Worm (Caenorhabditis elegans) whole organism, L1 larva: ENCODE measurements around the gene F32D8.13.

Experiments
- C04F5.9 ChIP-seq: sonication (generic microtip); optimal IDR thresholded peaks from 2 replicates; lab custom pipeline; 2016; ENCODE audit warnings: missing genetic modification characterization, missing compliant biosample characterization
- C16A3.4 ChIP-seq: fragments of 150-350 bp; optimal IDR thresholded peaks from 2 replicates; lab custom pipeline; 2014; ENCODE audit warnings: missing biosample characterization, missing genetic modification characterization
- C34B4.2 ChIP-seq: sonication (generic microtip); optimal IDR thresholded peaks from 2 replicates; lab custom pipeline; 2017; ENCODE audit warnings: mild to moderate bottlenecking, missing genetic modification characterization, missing compliant biosample characterization
- aha-1 ChIP-seq: fragments of 150-350 bp; optimal IDR thresholded peaks from 2 replicates; lab custom pipeline; 2014; ENCODE audit warnings: missing biosample characterization, missing genetic modification characterization
- blmp-1 ChIP-seq: fragments of 150-350 bp; optimal IDR thresholded peaks from 2 replicates; lab custom pipeline; 2014; ENCODE audit warnings: missing biosample characterization, missing genetic modification characterization
- ceh-63 ChIP-seq: fragments of 200-800 bp; sonication (Bioruptor generic); optimal IDR thresholded peaks from 2 replicates; lab custom pipeline; 2018; ENCODE audit warnings: mild to moderate bottlenecking, missing genetic modification characterization, missing compliant biosample characterization
- ceh-8 ChIP-seq: fragments of 200-800 bp; sonication (Bioruptor generic); optimal IDR thresholded peaks from 2 replicates; lab custom pipeline; 2018; ENCODE audit warnings: mild to moderate bottlenecking, missing genetic modification characterization, moderate library complexity, missing compliant biosample characterization
- ceh-90 ChIP-seq: sonication (generic microtip); optimal IDR thresholded peaks from 2 replicates; lab custom pipeline; 2016; ENCODE audit warnings: missing genetic modification characterization, missing compliant biosample characterization
- dpl-1 ChIP-seq, 3 experiments: fragments of 150-350 bp in 2 of 3; sonication (generic microtip) in 1 of 3; optimal IDR thresholded peaks; 2 replicates each; lab custom pipeline; 2014 to 2017; ENCODE audit warnings: missing biosample characterization in 3 of 3, missing genetic modification characterization in 3 of 3, missing genetic modification reagents in 3 of 3
- efl-1 ChIP-seq, 4 experiments: fragments of 150-350 bp; optimal IDR thresholded peaks in 3 of 4; peaks in 1 of 4; 1 replicate in 1 of 4; 2 replicates in 3 of 4; lab custom pipeline; 2014; ENCODE audit warnings: missing biosample characterization in 2 of 4, missing genetic modification characterization in 2 of 4, missing genetic modification reagents in 2 of 4
- elt-2 ChIP-seq: sonication (generic microtip); optimal IDR thresholded peaks from 2 replicates; lab custom pipeline; 2016; ENCODE audit warnings: missing genetic modification characterization, mild to moderate bottlenecking, inconsistent platforms, missing compliant biosample characterization, missing genetic modification reagents
- fkh-10 ChIP-seq: sonication (generic microtip); optimal IDR thresholded peaks from 2 replicates; lab custom pipeline; 2017; ENCODE audit warnings: missing biosample characterization, missing genetic modification reagents, missing genetic modification characterization
- fkh-4 ChIP-seq: sonication (generic microtip); optimal IDR thresholded peaks from 2 replicates; lab custom pipeline; 2016; ENCODE audit warnings: missing compliant biosample characterization, missing genetic modification characterization, borderline replicate concordance
- fkh-8 ChIP-seq: sonication (generic microtip); optimal IDR thresholded peaks from 2 replicates; lab custom pipeline; 2016; ENCODE audit warnings: mild to moderate bottlenecking, missing genetic modification characterization, missing compliant biosample characterization
- grh-1 ChIP-seq: fragments of 200-800 bp; sonication (Bioruptor generic); IDR thresholded peaks from 2 replicates; pipeline ENCODE4 v1.3.6; 2022; ENCODE audit warnings: missing genetic modification reagents, missing genetic modification characterization, missing compliant biosample characterization
- irx-1 ChIP-seq: sonication (generic microtip); optimal IDR thresholded peaks from 2 replicates; lab custom pipeline; 2016; ENCODE audit warnings: missing genetic modification characterization, missing compliant biosample characterization
- jun-1 ChIP-seq: fragments of 150-350 bp; optimal IDR thresholded peaks from 2 replicates; lab custom pipeline; 2014; ENCODE audit warnings: missing biosample characterization, missing genetic modification reagents, missing genetic modification characterization
- lin-14 ChIP-seq: fragments of 200-800 bp; sonication (Bioruptor generic); optimal IDR thresholded peaks from 2 replicates; lab custom pipeline; 2018; ENCODE audit warnings: mild to moderate bottlenecking, missing genetic modification characterization, moderate library complexity, missing compliant biosample characterization
- lin-39 ChIP-seq: fragments of 150-350 bp; optimal IDR thresholded peaks from 2 replicates; lab custom pipeline; 2014; ENCODE audit warnings: missing biosample characterization, missing genetic modification reagents, missing genetic modification characterization
- lsy-2 ChIP-seq, 2 experiments: fragments of 150-350 bp; optimal IDR thresholded peaks; 2 replicates each; lab custom pipeline; 2014; ENCODE audit warnings: missing biosample characterization in 2 of 2, missing genetic modification characterization in 2 of 2
- mdl-1 ChIP-seq, 2 experiments: fragments of 150-350 bp; optimal IDR thresholded peaks; 2 replicates each; lab custom pipeline; 2014 to 2017; ENCODE audit warnings: missing biosample characterization in 2 of 2, missing genetic modification characterization in 2 of 2, inconsistent platforms in 1 of 2
- mef-2 ChIP-seq: fragments of 150-350 bp; optimal IDR thresholded peaks from 2 replicates; lab custom pipeline; 2014; ENCODE audit warnings: missing biosample characterization, missing genetic modification characterization
- mep-1 ChIP-seq: fragments of 150-350 bp; optimal IDR thresholded peaks from 2 replicates; lab custom pipeline; 2014; ENCODE audit warnings: missing biosample characterization, missing genetic modification characterization
- nhr-19 ChIP-seq: fragments of 200-800 bp; sonication (Bioruptor generic); conservative IDR thresholded peaks from 2 replicates; pipeline ENCODE4 v1.3.6; 2022; ENCODE audit warnings: missing genetic modification characterization, missing compliant biosample characterization
- nhr-20 ChIP-seq: sonication (generic microtip); optimal IDR thresholded peaks from 2 replicates; lab custom pipeline; 2016; ENCODE audit warnings: mild to moderate bottlenecking, missing genetic modification characterization, missing compliant biosample characterization
- nhr-237 ChIP-seq: fragments of 150-350 bp; optimal IDR thresholded peaks from 2 replicates; lab custom pipeline; 2014; ENCODE audit warnings: missing biosample characterization, missing genetic modification characterization
- nhr-47 ChIP-seq: sonication (generic microtip); optimal IDR thresholded peaks from 2 replicates; lab custom pipeline; 2016; ENCODE audit warnings: mild to moderate bottlenecking, missing genetic modification characterization, moderate library complexity, missing compliant biosample characterization
- nhr-71 ChIP-seq: sonication (generic microtip); optimal IDR thresholded peaks from 2 replicates; lab custom pipeline; 2016; ENCODE audit warnings: mild to moderate bottlenecking, missing genetic modification characterization, moderate library complexity, missing compliant biosample characterization
- nhr-84 ChIP-seq: sonication (generic microtip); optimal IDR thresholded peaks from 2 replicates; lab custom pipeline; 2017; ENCODE audit warnings: missing biosample characterization, missing genetic modification characterization
- nhr-85 ChIP-seq: sonication (generic microtip); peaks from one replicate; lab custom pipeline; 2016; ENCODE audit warnings: missing genetic modification characterization, inconsistent platforms, missing compliant biosample characterization
- pax-3 ChIP-seq: fragments of 200-800 bp; sonication (Bioruptor generic); optimal IDR thresholded peaks from 2 replicates; lab custom pipeline; 2018; ENCODE audit warnings: mild to moderate bottlenecking, missing genetic modification characterization, moderate library complexity, missing compliant biosample characterization
- pqm-1 ChIP-seq: sonication (generic microtip); optimal IDR thresholded peaks from 3 replicates; lab custom pipeline; 2017; ENCODE audit warnings: missing biosample characterization, missing genetic modification characterization
- rnt-1 ChIP-seq: sonication (generic microtip); optimal IDR thresholded peaks from 2 replicates; lab custom pipeline; 2016; ENCODE audit warnings: mild to moderate bottlenecking, missing genetic modification characterization, moderate library complexity, missing compliant biosample characterization
- skn-1 ChIP-seq: fragments of 150-350 bp; optimal IDR thresholded peaks from 2 replicates; lab custom pipeline; 2014; ENCODE audit warnings: missing biosample characterization, missing genetic modification characterization
- snu-23 ChIP-seq: sonication (generic microtip); optimal IDR thresholded peaks from 2 replicates; lab custom pipeline; 2016; ENCODE audit warnings: missing genetic modification characterization, missing compliant biosample characterization
- sptf-1 ChIP-seq: fragments of 150-350 bp; optimal IDR thresholded peaks from 2 replicates; lab custom pipeline; 2014; ENCODE audit warnings: missing biosample characterization, missing genetic modification characterization
- sup-37 ChIP-seq: fragments of 200-800 bp; sonication (Bioruptor generic); optimal IDR thresholded peaks from 2 replicates; lab custom pipeline; 2018; ENCODE audit warnings: mild to moderate bottlenecking, missing genetic modification characterization, missing compliant biosample characterization
- swsn-7 ChIP-seq: sonication (generic microtip); optimal IDR thresholded peaks from 2 replicates; lab custom pipeline; 2016; ENCODE audit warnings: missing genetic modification characterization, missing compliant biosample characterization
- tlp-1 ChIP-seq: fragments of 150-350 bp; optimal IDR thresholded peaks from 2 replicates; lab custom pipeline; 2014; ENCODE audit warnings: missing biosample characterization, missing genetic modification characterization
- unc-130 ChIP-seq: fragments of 150-350 bp; optimal IDR thresholded peaks from 2 replicates; lab custom pipeline; 2017; ENCODE audit warnings: missing biosample characterization, missing genetic modification characterization, inconsistent platforms
- unc-30 ChIP-seq: sonication (generic microtip); optimal IDR thresholded peaks from 2 replicates; lab custom pipeline; 2017; ENCODE audit warnings: missing biosample characterization, missing genetic modification characterization
- unc-62 ChIP-seq: fragments of 150-350 bp; optimal IDR thresholded peaks from 2 replicates; lab custom pipeline; 2014; ENCODE audit warnings: missing biosample characterization, missing genetic modification reagents, missing genetic modification characterization
- unc-86 ChIP-seq: sonication (generic microtip); optimal IDR thresholded peaks from 2 replicates; lab custom pipeline; 2016; ENCODE audit warnings: missing genetic modification characterization, missing compliant biosample characterization
- unc-98 ChIP-seq: fragments of 200-800 bp; sonication (Bioruptor generic); IDR thresholded peaks from 2 replicates; pipeline ENCODE4 v1.3.6; 2022; ENCODE audit warnings: missing genetic modification characterization, missing compliant biosample characterization
- xbp-1 ChIP-seq: sonication (generic microtip); optimal IDR thresholded peaks from 2 replicates; lab custom pipeline; 2016; ENCODE audit warnings: missing genetic modification characterization, missing compliant biosample characterization
- zag-1 ChIP-seq: fragments of 150-350 bp; optimal IDR thresholded peaks from 2 replicates; lab custom pipeline; 2014; ENCODE audit warnings: missing biosample characterization, missing genetic modification characterization
- zip-4 ChIP-seq: fragments of 200-800 bp; sonication (Bioruptor generic); optimal IDR thresholded peaks from 2 replicates; lab custom pipeline; 2018; ENCODE audit warnings: mild to moderate bottlenecking, missing genetic modification characterization, moderate library complexity, missing compliant biosample characterization
- ztf-4 ChIP-seq: fragments of 150-350 bp; optimal IDR thresholded peaks from 2 replicates; lab custom pipeline; 2014; ENCODE audit warnings: missing biosample characterization, missing genetic modification characterization

F32D8.13 gene

DNA sequence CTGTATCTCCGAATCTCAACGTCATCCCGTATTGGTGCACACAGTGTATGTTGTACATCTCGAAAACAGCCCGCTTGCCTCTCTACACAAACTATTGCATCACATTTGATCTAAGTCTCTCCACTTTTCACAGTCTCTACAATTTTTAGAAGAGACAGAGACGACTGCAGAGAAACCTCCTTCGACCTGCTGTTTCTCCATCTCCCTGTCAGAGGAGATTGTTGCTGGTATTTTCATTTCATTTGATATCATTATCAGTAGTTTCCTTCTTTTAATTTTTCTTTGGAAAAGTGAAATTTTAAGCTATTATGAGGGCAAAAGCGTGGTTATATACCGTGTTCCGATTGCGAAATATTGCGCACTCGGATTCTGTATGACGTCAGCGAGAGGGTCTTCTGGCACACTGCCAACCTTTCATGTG lies 44.2 kb upstream of the F32D8.13 start (continued):
- peak; percentile 16 for TF ChIP-seq pqm-1
- TF ChIP-seq skn-1: peak; percentile 66
- TF ChIP-seq swsn-7 (tag; lab: Kevin White, UChicago): peak; percentile 41
- peak; percentile 16 for TF ChIP-seq ztf-4 (tag; lab: Kevin White, UChicago)
- TF ChIP-seq nhr-84 (tag; lab: Kevin White, UChicago): no peak
- TF ChIP-seq jun-1: peak; percentile 62
- TF ChIP-seq snu-23 (GFP tag; lab: Kevin White, UChicago): peak; percentile 78
- TF ChIP-seq nhr-19 (GFP tag; lab: Robert Waterston, UW): peak; percentile 66
- no peak for TF ChIP-seq unc-86
- peak; percentile 7 for TF ChIP-seq fkh-8 (tag; lab: Kevin White, UChicago)
- TF ChIP-seq nhr-47 (tag; lab: Kevin White, UChicago): peak; percentile 57
- no peak for TF ChIP-seq nhr-237 (tag; lab: Kevin White, UChicago)
- peak; percentile 14 for TF ChIP-seq ceh-90 (tag; lab: Kevin White, UChicago)
- peak; percentile 87 for TF ChIP-seq nhr-85 (tag; lab: Kevin White, UChicago)
- TF ChIP-seq aha-1 (tag; lab: Kevin White, UChicago): no peak

DNA sequence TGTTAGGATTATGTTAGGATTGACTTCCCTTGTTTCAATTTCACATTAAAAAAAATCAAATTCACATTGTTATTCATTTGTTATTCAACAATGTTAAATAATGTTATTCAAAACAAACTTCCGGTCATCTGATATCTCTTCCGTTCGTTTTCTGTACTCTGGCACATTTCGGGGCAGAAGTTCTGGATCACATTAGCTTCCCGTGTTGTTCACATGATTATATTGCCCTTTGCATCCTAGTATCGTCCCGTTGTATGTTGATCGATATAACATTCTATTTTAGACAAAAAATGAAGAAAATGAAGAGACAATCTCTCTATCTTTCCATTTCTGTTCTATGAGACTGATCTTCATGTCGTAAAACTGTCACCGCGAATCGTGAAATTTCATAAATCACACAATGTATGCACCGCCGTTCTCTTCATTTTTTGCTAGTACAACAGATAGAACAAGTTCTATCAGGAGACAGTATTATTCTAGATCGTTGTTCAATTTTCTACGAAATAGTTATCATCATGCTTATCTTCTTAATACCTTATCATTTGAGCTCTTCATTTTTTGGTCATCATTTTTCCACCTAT lies 43.7 kb upstream of the F32D8.13 start:
- TF ChIP-seq elt-2 (tag; lab: Kevin White, UChicago) (no peak), tlp-1 (tag; lab: Kevin White, UChicago) (no peak), sptf-1 (tag; lab: Kevin White, UChicago) (no peak), sup-37 (no peak), grh-1 (GFP tag; lab: Robert Waterston, UW) (peak; percentile 46; the same call in 1 of the 2 replicates), nhr-85 (tag; lab: Kevin White, UChicago) (peak; percentile 92), unc-130 (tag; lab: Kevin White, UChicago) (no peak), irx-1 (tag; lab: Kevin White, UChicago) (no peak), lin-39 (tag; lab: Kevin White, UChicago) (no peak), C34B4.2 (tag; lab: Kevin White, UChicago) (no peak), mdl-1 (tag; optimal IDR thresholded peaks at IDR 0.05; lab: Kevin White, UChicago) (peak in 1 of 2 experiments; percentile 19), mep-1 (tag; lab: Kevin White, UChicago) (no peak), efl-1 (optimal IDR thresholded peaks at IDR 0.05; lab: Kevin White, UChicago) (no peak), efl-1 (GFP tag; optimal IDR thresholded peaks at IDR 0.05 in 1 of 2; lab: Kevin White, UChicago) (peak in 1 of 2 experiments; percentile 70), blmp-1 (tag; lab: Kevin White, UChicago) (peak; percentile 46), zag-1 (no peak), mef-2 (tag; lab: Kevin White, UChicago) (no peak), nhr-84 (tag; lab: Kevin White, UChicago) (no peak), xbp-1 (tag; lab: Kevin White, UChicago) (no peak), C16A3.4 (tag; lab: Kevin White, UChicago) (no peak), ceh-63 (no peak), dpl-1 (GFP tag; optimal IDR thresholded peaks at IDR 0.05; lab: Kevin White, UChicago) (no peak), pax-3 (tag; lab: Kevin White, UChicago) (no peak)

DNA sequence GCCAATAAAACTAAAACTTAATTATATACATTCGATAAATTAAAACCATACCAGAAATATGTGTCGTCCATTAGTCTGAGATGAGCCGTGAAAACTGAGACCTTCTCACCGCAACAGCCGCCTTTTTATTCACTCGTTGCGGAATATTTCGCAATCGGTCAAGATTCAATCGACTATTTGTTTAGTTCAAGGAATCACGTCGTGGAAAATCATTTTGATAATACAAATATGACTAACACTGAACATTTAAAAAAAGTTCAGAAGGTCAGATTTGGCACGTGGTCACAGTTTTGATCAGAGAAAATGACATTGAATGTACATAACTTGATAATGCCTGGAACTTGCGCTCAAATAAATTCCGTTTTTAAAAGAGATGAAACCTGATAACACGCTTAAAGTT lies 42.4 kb upstream of the F32D8.13 start, which contains the start of gene F17C11.11:
Gene F17C11.11, minus strand, starts transcription at position 79 of the 400 bp plus-strand sequence.
- TF ChIP-seq mep-1 (tag; lab: Kevin White, UChicago) (peak; percentile 3), ceh-8 (GFP tag; lab: Kevin White, UChicago) (no peak), unc-98 (no peak), dpl-1 (GFP tag; optimal IDR thresholded peaks at IDR 0.05; lab: Kevin White, UChicago) (peak in 1 of 3 experiments; percentile 12), fkh-10 (GFP tag; lab: Kevin White, UChicago) (no peak), nhr-84 (tag; lab: Kevin White, UChicago) (no peak), skn-1 (peak; percentile 72), C04F5.9 (no peak), lin-14 (GFP tag; lab: Kevin White, UChicago) (peak; percentile 27), efl-1 (optimal IDR thresholded peaks at IDR 0.05; lab: Kevin White, UChicago) (no peak), efl-1 (GFP tag; optimal IDR thresholded peaks at IDR 0.05 in 1 of 2; lab: Kevin White, UChicago) (peak; percentile 1 to 17), zip-4 (peak; percentile 88), rnt-1 (tag; lab: Kevin White, UChicago) (peak; percentile 52), fkh-4 (tag; lab: Kevin White, UChicago) (no peak), fkh-8 (tag; lab: Kevin White, UChicago) (no peak), nhr-71 (tag; lab: Kevin White, UChicago) (peak; percentile 48), mdl-1 (tag; optimal IDR thresholded peaks at IDR 0.05; lab: Kevin White, UChicago) (peak in 1 of 2 experiments; percentile 32), nhr-85 (tag; lab: Kevin White, UChicago) (no peak), jun-1 (no peak), lsy-2 (tag; optimal IDR thresholded peaks at IDR 0.05; lab: Kevin White, UChicago) (peak in 1 of 2 experiments; percentile 1), tlp-1 (tag; lab: Kevin White, UChicago) (no peak), unc-30 (tag; lab: Kevin White, UChicago) (no peak), nhr-20 (tag; lab: Kevin White, UChicago) (peak; percentile 10), pax-3 (tag; lab: Kevin White, UChicago) (no peak), unc-62 (GFP tag; lab: Kevin White, UChicago) (no peak)
